Fruit fly (Drosophila melanogaster) whole organism, embryonic: Measurements from ENCODE around the gene cmb.
A peak's percentile ranks its signal among the peaks of the same experiment; 100 is the strongest.

Experiments
- Awh ChIP-seq: fragments of 200-800 bp; sonication (Bioruptor generic); IDR thresholded peaks from 2 replicates; pipeline ENCODE4, ENCODE4 v1.3.6; 2022; ENCODE audit warnings: missing biosample characterization, missing genetic modification characterization
- B-H1 ChIP-seq: fragments of 200-800 bp; sonication (Bioruptor generic); IDR thresholded peaks from 3 replicates; pipeline ENCODE4 v1.3.6; 2022; ENCODE audit warnings: missing biosample characterization, missing genetic modification characterization
- CG10431 ChIP-seq: fragments of 200-800 bp; sonication (Bioruptor generic); optimal IDR thresholded peaks from 3 replicates; lab custom pipeline; 2018; ENCODE audit warnings: missing biosample characterization, mild to moderate bottlenecking, missing genetic modification characterization
- CG13287 ChIP-seq: fragments of 200-800 bp; sonication (Bioruptor generic); IDR thresholded peaks from 2 replicates; pipeline ENCODE4 v1.3.6; 2022; ENCODE audit warnings: missing biosample characterization, missing genetic modification characterization; ENCODE audit not compliant: partially characterized antibody
- CG13624 ChIP-seq: fragments of 200-800 bp; sonication (Bioruptor generic); optimal IDR thresholded peaks from 2 replicates; lab custom pipeline; 2016; ENCODE audit warnings: missing biosample characterization, missing genetic modification characterization
- CG13775 ChIP-seq: fragments of 200-800 bp; sonication (Bioruptor generic); optimal IDR thresholded peaks from 3 replicates; lab custom pipeline; 2017; ENCODE audit warnings: missing biosample characterization, mild to moderate bottlenecking, missing genetic modification characterization
- CG13894 ChIP-seq: fragments of 200-800 bp; sonication (Bioruptor generic); optimal IDR thresholded peaks from 3 replicates; lab custom pipeline; 2018; ENCODE audit warnings: missing biosample characterization, mild to moderate bottlenecking, missing genetic modification characterization, moderate library complexity
- CG18262 ChIP-seq: fragments of 200-800 bp; optimal IDR thresholded peaks from 3 replicates; lab custom pipeline; 2019; ENCODE audit warnings: missing biosample characterization, mild to moderate bottlenecking, missing genetic modification characterization, moderate library complexity
- CG2889 ChIP-seq: fragments of 200-800 bp; sonication (Bioruptor generic); IDR thresholded peaks from 3 replicates; pipeline ENCODE4 v1.3.6; 2022; ENCODE audit warnings: missing biosample characterization, missing genetic modification characterization
- CG30431 ChIP-seq: fragments of 200-800 bp; sonication (Bioruptor generic); optimal IDR thresholded peaks from 2 replicates; lab custom pipeline; 2017; ENCODE audit warnings: missing biosample characterization, missing genetic modification characterization
- CG3847 ChIP-seq: fragments of 200-800 bp; sonication (Bioruptor generic); IDR thresholded peaks from 2 replicates; pipeline ENCODE4 v1.3.6; 2022; ENCODE audit warnings: missing biosample characterization, missing genetic modification characterization
- CG4360 ChIP-seq: fragments of 200-800 bp; sonication (Bioruptor generic); IDR thresholded peaks from 2 replicates; pipeline ENCODE4 v1.3.6; 2022; ENCODE audit warnings: missing biosample characterization, missing genetic modification characterization
- CG5953 ChIP-seq: fragments of 200-800 bp; sonication (Bioruptor generic); IDR thresholded peaks from 2 replicates; pipeline ENCODE4 v1.3.6; 2022; ENCODE audit warnings: missing biosample characterization, missing genetic modification characterization
- CG6689 ChIP-seq: fragments of 200-800 bp; sonication (Bioruptor generic); IDR thresholded peaks from 2 replicates; pipeline ENCODE4 v1.3.6; 2022; ENCODE audit warnings: missing biosample characterization, missing genetic modification characterization
- CG9932 ChIP-seq: fragments of 200-800 bp; sonication (Bioruptor generic); IDR thresholded peaks from 2 replicates; pipeline ENCODE4 v1.3.6; 2022; ENCODE audit warnings: missing biosample characterization, missing genetic modification characterization
- CkIIα-i1 ChIP-seq: fragments of 200-800 bp; sonication (Bioruptor generic); IDR thresholded peaks from 2 replicates; pipeline ENCODE4 v1.3.6; 2022; ENCODE audit warnings: missing biosample characterization, missing genetic modification characterization
- Dip3 ChIP-seq: fragments of 200-800 bp; sonication (Bioruptor generic); optimal IDR thresholded peaks from 3 replicates; lab custom pipeline; 2016; ENCODE audit warnings: missing biosample characterization, missing genetic modification characterization
- Drgx ChIP-seq: fragments of 200-800 bp; sonication (Bioruptor generic); IDR thresholded peaks from 2 replicates; pipeline ENCODE4 v1.3.6; 2022; ENCODE audit warnings: missing biosample characterization, missing genetic modification characterization
- E2f2 ChIP-seq: fragments of 200-800 bp; sonication (Bioruptor generic); IDR thresholded peaks from 2 replicates; pipeline ENCODE4 v1.3.6; 2022; ENCODE audit warnings: missing biosample characterization, missing genetic modification characterization
- Eip74EF ChIP-seq, 2 experiments: fragments of 200-800 bp in 1 of 2; fragments of >200 bp in 1 of 2; sonication (Bioruptor generic) in 1 of 2; optimal IDR thresholded peaks; 2 replicates each; lab custom pipeline; 2017 to 2019; ENCODE audit warnings: missing biosample characterization in 2 of 2, missing genetic modification characterization in 2 of 2, mild to moderate bottlenecking in 1 of 2, moderate library complexity in 1 of 2
- HHEX ChIP-seq: fragments of 200-800 bp; sonication (Bioruptor generic); optimal IDR thresholded peaks from 3 replicates; lab custom pipeline; 2017; ENCODE audit warnings: missing biosample characterization, mild to moderate bottlenecking, missing genetic modification characterization, missing genetic modification reagents
- Hey ChIP-seq: fragments of 200-800 bp; sonication (Bioruptor generic); optimal IDR thresholded peaks from 3 replicates; lab custom pipeline; 2018; ENCODE audit warnings: missing biosample characterization, mild to moderate bottlenecking, missing genetic modification characterization
- HmgD ChIP-seq: fragments of 200-800 bp; sonication (Bioruptor generic); optimal IDR thresholded peaks from 3 replicates; lab custom pipeline; 2016; ENCODE audit warnings: missing biosample characterization, missing genetic modification characterization
- Med ChIP-seq: fragments of 200-800 bp; sonication (Bioruptor generic); peaks from one replicate; lab custom pipeline; 2016; ENCODE audit warnings: missing biosample characterization, missing genetic modification characterization, mild to moderate bottlenecking, inconsistent platforms, moderate library complexity
- Pdp1 ChIP-seq, 2 experiments: fragments of 200-800 bp; sonication (Bioruptor generic); optimal IDR thresholded peaks; 3 replicates each; lab custom pipeline; 2016; ENCODE audit warnings: missing biosample characterization in 2 of 2, missing genetic modification characterization in 2 of 2, mild to moderate bottlenecking in 1 of 2, moderate library complexity in 1 of 2
- Scr ChIP-seq: fragments of 200-800 bp; sonication (Bioruptor generic); IDR thresholded peaks from 2 replicates; pipeline ENCODE4 v1.3.6; 2022; ENCODE audit warnings: missing biosample characterization, missing genetic modification characterization; ENCODE audit not compliant: partially characterized antibody
- Sox100B ChIP-seq: fragments of 200-800 bp; sonication (Bioruptor generic); optimal IDR thresholded peaks from 3 replicates; lab custom pipeline; 2018; ENCODE audit warnings: missing biosample characterization, mild to moderate bottlenecking, missing genetic modification characterization
- Sry-δ ChIP-seq: fragments of 200-800 bp; sonication (Bioruptor generic); optimal IDR thresholded peaks from 2 replicates; lab custom pipeline; 2016; ENCODE audit warnings: missing biosample characterization, missing genetic modification characterization
- Xrp1 ChIP-seq: fragments of 200-800 bp; sonication (Bioruptor generic); IDR thresholded peaks from 2 replicates; pipeline ENCODE4 v1.3.6; 2022; ENCODE audit warnings: missing biosample characterization, missing genetic modification characterization
- disco-r ChIP-seq: fragments of 200-800 bp; sonication (Bioruptor generic); optimal IDR thresholded peaks from 2 replicates; lab custom pipeline; 2016; ENCODE audit warnings: missing biosample characterization, missing genetic modification characterization
- dmrt99B ChIP-seq: fragments of 200-800 bp; sonication (Bioruptor generic); optimal IDR thresholded peaks from 2 replicates; lab custom pipeline; 2018; ENCODE audit warnings: missing biosample characterization, mild to moderate bottlenecking, missing genetic modification characterization, moderate library complexity
- exex ChIP-seq: fragments of 200-800 bp; sonication (Bioruptor generic); optimal IDR thresholded peaks from 4 replicates; lab custom pipeline; 2018; ENCODE audit warnings: missing biosample characterization, mild to moderate bottlenecking, missing genetic modification characterization, moderate library complexity
- gce ChIP-seq: fragments of 200-800 bp; sonication (Bioruptor generic); IDR thresholded peaks from 3 replicates; pipeline ENCODE4 v1.3.6; 2022; ENCODE audit warnings: missing biosample characterization, missing genetic modification characterization
- klu ChIP-seq: fragments of 200-800 bp; sonication (Bioruptor generic); IDR thresholded peaks from 2 replicates; pipeline ENCODE4 v1.3.6; 2022; ENCODE audit warnings: missing biosample characterization, missing genetic modification characterization
- luna ChIP-seq: fragments of 200-800 bp; sonication (Bioruptor generic); optimal IDR thresholded peaks from 2 replicates; lab custom pipeline; 2016; ENCODE audit warnings: missing biosample characterization, missing genetic modification characterization
- mirr ChIP-seq: fragments of 200-800 bp; sonication (Bioruptor generic); optimal IDR thresholded peaks from 3 replicates; lab custom pipeline; 2018; ENCODE audit warnings: missing biosample characterization, mild to moderate bottlenecking, missing genetic modification characterization
- nom ChIP-seq: fragments of 200-800 bp; sonication (Bioruptor generic); optimal IDR thresholded peaks from 2 replicates; lab custom pipeline; 2017; ENCODE audit warnings: missing biosample characterization, missing genetic modification characterization, mild to moderate bottlenecking, moderate library complexity, missing genetic modification reagents
- pb ChIP-seq: fragments of 200-800 bp; sonication (Bioruptor generic); optimal IDR thresholded peaks from 3 replicates; lab custom pipeline; 2016; ENCODE audit warnings: missing biosample characterization, missing genetic modification characterization
- psq ChIP-seq: fragments of 200-800 bp; sonication (Bioruptor generic); optimal IDR thresholded peaks from 2 replicates; lab custom pipeline; 2017; ENCODE audit warnings: missing biosample characterization, missing genetic modification characterization
- sd ChIP-seq: fragments of 200-800 bp; sonication (Bioruptor generic); optimal IDR thresholded peaks from 3 replicates; lab custom pipeline; 2018; ENCODE audit warnings: missing biosample characterization, mild to moderate bottlenecking, missing genetic modification characterization, moderate library complexity
- sens ChIP-seq: fragments of 200-800 bp; sonication (Bioruptor generic); peaks from one replicate; lab custom pipeline; 2016; ENCODE audit warnings: missing biosample characterization, missing genetic modification characterization
- sens-2 ChIP-seq: fragments of 200-800 bp; sonication (Bioruptor generic); IDR thresholded peaks from 2 replicates; pipeline ENCODE4 v1.3.6; 2022; ENCODE audit warnings: missing biosample characterization, missing genetic modification characterization
- sima ChIP-seq: fragments of 200-800 bp; sonication (Bioruptor generic); optimal IDR thresholded peaks from 2 replicates; lab custom pipeline; 2016; ENCODE audit warnings: missing biosample characterization, missing genetic modification characterization
- slbo ChIP-seq: fragments of 200-800 bp; sonication (Bioruptor generic); IDR thresholded peaks from 2 replicates; pipeline ENCODE4 v1.3.6; 2022; ENCODE audit warnings: missing biosample characterization, missing genetic modification characterization
- so ChIP-seq: fragments of 200-800 bp; sonication (Bioruptor generic); IDR thresholded peaks from 3 replicates; pipeline ENCODE4 v1.3.6; 2022; ENCODE audit warnings: missing biosample characterization, missing genetic modification characterization
- sob ChIP-seq: fragments of 200-800 bp; sonication (Bioruptor generic); IDR thresholded peaks from 2 replicates; pipeline ENCODE4 v1.3.6; 2022; ENCODE audit warnings: missing biosample characterization, missing genetic modification characterization
- stwl ChIP-seq: fragments of 200-800 bp; sonication (Bioruptor generic); optimal IDR thresholded peaks from 3 replicates; lab custom pipeline; 2018; ENCODE audit warnings: missing biosample characterization, mild to moderate bottlenecking, missing genetic modification characterization, moderate library complexity
- toy ChIP-seq: fragments of 200-800 bp; sonication (Bioruptor generic); IDR thresholded peaks from 2 replicates; pipeline ENCODE4 v1.3.6; 2022; ENCODE audit warnings: missing biosample characterization, missing genetic modification characterization
- vvl ChIP-seq: fragments of 200-800 bp; sonication (Bioruptor generic); IDR thresholded peaks from 2 replicates; pipeline ENCODE4 v1.3.6; 2022; ENCODE audit warnings: missing biosample characterization, missing genetic modification characterization
- wdn ChIP-seq: fragments of 200-800 bp; sonication (Bioruptor generic); IDR thresholded peaks from 2 replicates; pipeline ENCODE4 v1.3.6; 2022; ENCODE audit warnings: missing biosample characterization, missing genetic modification characterization
- zfh2 ChIP-seq: fragments of 200-800 bp; sonication (Bioruptor generic); optimal IDR thresholded peaks from 2 replicates; lab custom pipeline; 2016; ENCODE audit warnings: missing biosample characterization, missing genetic modification characterization

cmb gene

DNA sequence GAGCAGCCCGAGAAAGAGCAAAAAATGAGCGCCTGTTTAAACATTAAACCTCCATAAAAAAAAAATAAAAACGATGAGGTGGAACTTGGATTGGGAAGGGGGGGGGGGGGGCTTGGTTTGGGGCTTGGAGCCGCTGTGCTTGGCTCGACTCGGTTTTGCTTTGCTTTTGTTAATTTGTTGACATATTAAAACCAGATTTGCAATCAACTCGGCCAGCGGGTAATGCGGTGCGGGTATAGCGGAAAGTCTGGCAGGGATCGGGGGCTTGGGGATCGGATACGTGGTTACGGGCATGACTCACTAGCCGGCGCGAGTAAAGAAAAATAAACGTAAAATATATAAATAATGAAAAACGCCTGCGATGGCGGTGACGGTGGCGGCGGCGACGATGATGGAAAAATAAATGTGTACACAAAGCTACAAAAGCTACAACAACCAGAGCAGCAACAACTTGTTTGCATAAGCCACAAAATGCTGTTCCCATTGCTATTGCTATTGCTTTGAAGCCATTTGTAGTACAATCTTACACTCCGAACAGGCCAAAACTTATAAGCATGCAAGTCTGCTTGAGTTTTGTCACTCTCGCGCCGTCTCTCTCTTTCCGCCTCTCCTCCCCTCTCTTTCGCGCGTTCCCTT lies 55.4 kb downstream of the cmb start (continued):
- TF ChIP-seq CG13287 (GFP tag; lab: Robert Waterston, UW) (no peak), slbo (GFP tag; lab: Robert Waterston, UW) (no peak), CG6689 (no peak), psq (no peak), sd (peak; percentile 3), CkIIα-i1 (GFP tag; lab: Robert Waterston, UW) (no peak), sob (GFP tag; lab: Robert Waterston, UW) (no peak), dmrt99B (tag; lab: Kevin White, UChicago) (peak; percentile 29), Scr (no peak), sima (GFP tag; lab: Kevin White, UChicago) (no peak), CG13894 (peak; percentile 2), stwl (no peak), pb (no peak), E2f2 (GFP tag; lab: Robert Waterston, UW) (peak; percentile 13; the same call in 1 of the 2 replicates), CG13624 (GFP tag; lab: Kevin White, UChicago) (no peak), nom (GFP tag; lab: Kevin White, UChicago) (peak; percentile 84), CG30431 (GFP tag; lab: Kevin White, UChicago) (no peak), CG4360 (peak; percentile 47; the same call in 1 of the 2 replicates), Sry-δ (GFP tag; lab: Kevin White, UChicago) (no peak), CG3847 (no peak), so (GFP tag; lab: Robert Waterston, UW) (0 out of 3 replicates have a peak, but pooled peaks have one; percentile 26), HmgD (GFP tag; lab: Kevin White, UChicago) (no peak), sens-2 (GFP tag; lab: Robert Waterston, UW) (no peak), Drgx (no peak), Awh (GFP tag; lab: Robert Waterston, UW) (0 out of 2 replicates have a peak, but pooled peaks have one; percentile 6), Xrp1 (GFP tag; lab: Robert Waterston, UW) (no peak), CG2889 (GFP tag; lab: Robert Waterston, UW) (no peak), disco-r (GFP tag; lab: Kevin White, UChicago) (no peak), Pdp1 (GFP tag; optimal IDR thresholded peaks at IDR 0.05; lab: Kevin White, UChicago) (peak in 1 of 2 experiments; percentile 46), mirr (GFP tag; lab: Kevin White, UChicago) (peak; percentile 14), vvl (GFP tag; lab: Robert Waterston, UW) (peak; percentile 43; the same call in 1 of the 2 replicates), sens (GFP tag; lab: Kevin White, UChicago) (peak; percentile 64), Dip3 (GFP tag; lab: Kevin White, UChicago) (no peak), CG13775 (GFP tag; lab: Kevin White, UChicago) (no peak), HHEX (peak; percentile 20), Med (GFP tag; lab: Kevin White, UChicago) (peak; percentile 75), Eip74EF (GFP tag; optimal IDR thresholded peaks at IDR 0.05; lab: Kevin White, UChicago) (peak in 1 of 2 experiments; percentile 18), exex (tag; lab: Kevin White, UChicago) (no peak), CG18262 (no peak), Hey (tag; lab: Kevin White, UChicago) (no peak), CG10431 (peak; percentile 13), CG9932 (GFP tag; lab: Robert Waterston, UW) (no peak), B-H1 (no peak), CG5953 (0 out of 2 replicates have a peak, but pooled peaks have one; percentile 20), Sox100B (GFP tag; lab: Kevin White, UChicago) (no peak), gce (0 out of 3 replicates have a peak, but pooled peaks have one; percentile 22), toy (no peak), klu (GFP tag; lab: Robert Waterston, UW) (no peak), luna (GFP tag; lab: Kevin White, UChicago) (no peak), zfh2 (GFP tag; lab: Kevin White, UChicago) (no peak), wdn (GFP tag; lab: Robert Waterston, UW) (no peak)
